Worm (Caenorhabditis elegans) whole organism, L4/young adult: ENCODE measurements around the gene bath-26.

ENCODE experiments used
- W03F9.2 ChIP-seq: fragments of 150-350 bp; optimal IDR thresholded peaks from 2 replicates; lab custom pipeline; 2014; ENCODE audit warnings: missing biosample characterization, missing genetic modification characterization
- dao-5 ChIP-seq: sonication (generic microtip); optimal IDR thresholded peaks from 2 replicates; lab custom pipeline; 2016; ENCODE audit warnings: missing genotype, missing genetic modification characterization, moderate library complexity, missing compliant biosample characterization
- him-1 ChIP-seq: sonication (generic microtip); optimal IDR thresholded peaks from 2 replicates; lab custom pipeline; 2016; ENCODE audit warnings: missing genotype, missing genetic modification reagents, missing genetic modification characterization, missing compliant biosample characterization

ce11 chrII:1589845-1590244 is 10.7 kb downstream of the bath-26 start, which contains the start of gene T07H3.7:
- TF ChIP-seq him-1 (tag; lab: Kevin White, UChicago) (no peak), dao-5 (tag; lab: Kevin White, UChicago) (no peak), W03F9.2 (tag; lab: Kevin White, UChicago) (no peak)
